Worm (Caenorhabditis elegans): ENCODE measurements around the gene F53G2.13.

F53G2.13 gene

DNA sequence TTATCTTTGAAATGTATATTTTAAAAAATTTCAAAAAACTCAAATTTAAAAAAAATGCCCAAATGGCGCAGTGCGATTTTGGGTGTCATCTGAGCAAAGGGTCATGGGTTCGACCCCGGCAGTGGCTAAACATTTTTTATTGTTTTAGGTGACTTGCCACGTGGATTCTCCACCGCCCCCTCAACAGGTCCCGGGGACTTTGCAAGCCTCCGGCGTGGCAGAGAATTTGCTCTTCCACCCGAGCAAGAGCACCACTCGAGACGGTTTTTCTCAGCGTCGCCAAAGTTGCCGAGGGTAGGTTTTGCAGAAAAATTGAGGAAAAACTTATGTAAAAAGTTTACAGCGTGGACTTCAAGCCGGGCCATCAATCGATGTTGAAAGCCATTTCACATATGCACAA, 38.4 kb upstream of the F53G2.13 start:
- TF ChIP-seq tbx-37 (GFP tag; conservative IDR thresholded peaks at IDR 0.05) (no peak), B0310.2 (tag; optimal IDR thresholded peaks at IDR 0.05) (no peak), tra-4 (tag; optimal IDR thresholded peaks at IDR 0.05) (no peak), scrt-1 (GFP tag; IDR thresholded peaks at IDR 0.05) (no peak), flt-1 (GFP tag; IDR thresholded peaks at IDR 0.05) (no peak), hnd-1 (tag; optimal IDR thresholded peaks at IDR 0.05) (no peak), F13C5.2 (tag; optimal IDR thresholded peaks at IDR 0.05) (no peak), sea-1 (GFP tag; conservative IDR thresholded peaks at IDR 0.05) (no peak), hmbx-1 (tag; optimal IDR thresholded peaks at IDR 0.05) (no peak)

DNA sequence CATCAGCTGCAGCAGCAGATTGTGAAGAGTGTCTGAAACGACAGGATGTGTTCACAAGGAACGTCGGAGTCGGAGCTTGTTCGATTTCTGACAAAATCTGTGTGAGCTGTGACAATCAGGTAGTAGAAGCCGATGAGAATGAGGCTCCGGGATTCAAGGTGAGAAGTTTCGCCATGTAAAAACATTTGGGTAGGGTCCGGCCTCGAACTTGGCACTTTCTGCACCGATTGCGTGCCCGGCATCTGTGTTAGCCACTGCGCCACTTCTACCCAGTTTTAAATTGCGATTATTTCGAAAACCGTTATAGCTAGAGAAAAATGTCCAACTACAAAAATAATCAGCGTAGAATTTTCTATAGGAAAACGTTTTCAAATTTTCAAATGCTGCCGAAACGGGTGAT, 36.9 kb upstream of the F53G2.13 start:
- TF ChIP-seq ceh-13 (GFP tag; optimal IDR thresholded peaks at IDR 0.05) (no peak), ceh-36 (tag; optimal IDR thresholded peaks at IDR 0.05) (no peak), tbx-37 (GFP tag; conservative IDR thresholded peaks at IDR 0.05) (no peak), tra-4 (tag; optimal IDR thresholded peaks at IDR 0.05) (no peak), pes-1 (GFP tag; IDR thresholded peaks at IDR 0.05) (no peak)

DNA sequence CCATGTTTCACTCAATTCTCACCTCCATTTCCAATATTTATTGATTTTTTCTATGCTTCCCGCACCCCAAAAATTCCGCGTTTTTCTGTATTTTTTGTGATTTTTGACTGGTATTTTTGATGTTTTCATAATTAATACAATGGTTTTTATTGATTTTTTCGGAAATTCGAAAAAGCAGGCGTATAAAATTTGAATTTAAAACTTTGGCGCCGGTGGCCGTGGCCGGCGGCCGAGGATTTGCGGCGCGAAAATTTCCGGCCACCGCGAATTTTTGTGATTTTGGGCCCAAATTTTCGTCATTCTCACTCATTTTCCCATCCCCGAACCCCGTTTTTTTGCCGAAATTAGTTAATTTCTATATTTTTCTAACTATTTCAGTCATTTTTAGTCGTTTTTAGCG, 32.6 kb upstream of the F53G2.13 start:
- TF ChIP-seq tbx-37 (GFP tag; conservative IDR thresholded peaks at IDR 0.05) = peak; percentile 31; the same call in 1 of the 2 replicates
- no peak for TF ChIP-seq ceh-13 (GFP tag; optimal IDR thresholded peaks at IDR 0.05)
- TF ChIP-seq pes-1 (GFP tag; IDR thresholded peaks at IDR 0.05) = peak; percentile 58; the same call in 1 of the 2 replicates
- no peak for TF ChIP-seq ets-7 (tag; optimal IDR thresholded peaks at IDR 0.05)

DNA sequence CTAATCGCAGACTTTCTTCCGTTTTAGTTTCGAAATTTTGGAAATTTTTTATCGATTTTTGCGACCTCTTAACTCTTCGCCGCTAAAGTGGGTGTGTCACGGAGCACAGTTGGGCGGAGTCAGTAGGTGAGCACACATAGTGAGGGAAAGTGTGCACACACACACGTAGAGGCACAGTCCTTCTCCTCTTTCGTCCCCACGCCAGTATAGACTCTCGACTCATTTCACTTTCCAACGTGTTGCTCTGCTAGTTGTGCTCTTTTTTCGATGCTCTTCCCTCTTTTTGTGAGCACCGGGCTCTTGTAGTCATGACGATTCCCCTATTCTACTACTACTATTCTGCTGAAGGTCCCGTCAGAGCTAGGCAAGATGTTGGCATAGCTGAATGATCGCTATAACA, 31.1 kb upstream of the F53G2.13 start:
- TF ChIP-seq tra-4 (tag; optimal IDR thresholded peaks at IDR 0.05) (no peak), flt-1 (GFP tag; IDR thresholded peaks at IDR 0.05) (no peak), scrt-1 (GFP tag; IDR thresholded peaks at IDR 0.05) (no peak), ama-1 (optimal IDR thresholded peaks at IDR 0.05) (peak; percentile 75), tbx-37 (GFP tag; conservative IDR thresholded peaks at IDR 0.05) (no peak)

DNA sequence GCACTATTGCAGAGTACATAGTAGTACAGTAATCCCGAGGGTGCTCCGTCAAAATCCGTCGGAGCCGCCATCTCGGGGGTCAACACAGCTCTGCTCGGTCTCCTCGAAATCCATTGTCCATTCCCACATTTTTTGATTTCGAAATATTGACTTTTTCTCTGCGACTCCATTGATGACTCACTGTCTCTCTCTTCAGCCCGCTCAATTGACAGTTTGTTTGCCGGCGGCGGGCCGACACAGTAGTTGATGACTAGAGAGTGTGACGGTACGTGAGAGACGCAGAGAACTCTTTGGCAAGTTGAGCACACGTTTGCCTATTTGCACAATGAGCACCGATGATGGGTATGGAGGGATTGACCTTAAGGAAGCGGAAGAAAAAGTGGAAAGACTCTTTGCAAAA, 28.8 kb upstream of the F53G2.13 start:
- TF ChIP-seq ceh-13 (GFP tag; optimal IDR thresholded peaks at IDR 0.05) = no peak
- no peak for TF ChIP-seq ceh-36 (tag; optimal IDR thresholded peaks at IDR 0.05)
- no peak for TF ChIP-seq ets-7 (tag; optimal IDR thresholded peaks at IDR 0.05)
- TF ChIP-seq F13C5.2 (tag; optimal IDR thresholded peaks at IDR 0.05) = no peak
- TF ChIP-seq scrt-1 (GFP tag; IDR thresholded peaks at IDR 0.05) = no peak

DNA sequence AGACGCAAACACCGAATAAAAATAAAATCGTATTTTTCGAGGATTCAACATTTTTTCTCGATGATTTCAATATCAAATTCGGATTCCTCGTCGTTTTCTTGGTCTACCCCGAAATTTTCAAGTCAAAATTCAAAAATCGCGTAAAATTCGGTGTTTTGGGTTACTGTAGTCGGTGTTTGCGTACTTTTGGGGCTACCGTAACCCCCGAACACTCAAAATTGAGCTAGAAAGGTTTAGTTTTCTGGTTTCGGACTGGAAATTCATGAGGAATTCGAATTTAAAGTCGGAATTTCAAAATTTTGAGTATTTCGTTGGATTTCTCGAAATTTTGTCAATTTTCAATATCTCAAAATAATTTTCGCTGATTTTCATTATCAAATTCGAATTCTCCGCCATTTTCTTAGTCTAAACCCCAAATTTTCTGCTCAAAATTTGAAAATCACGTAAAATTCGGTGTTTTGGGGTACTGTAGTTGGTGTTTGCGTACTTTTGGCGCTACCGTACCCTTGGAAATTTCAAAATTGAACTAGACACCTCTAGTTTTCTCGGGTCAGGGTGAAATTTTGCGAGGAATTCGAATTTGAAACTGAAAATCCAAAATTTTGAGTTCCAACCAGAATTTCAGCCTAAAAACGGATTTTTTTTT, 27.6 kb upstream of the F53G2.13 start:
- no peak for TF ChIP-seq tbx-11 (GFP tag; IDR thresholded peaks at IDR 0.05)
- no peak for TF ChIP-seq pes-1 (GFP tag; IDR thresholded peaks at IDR 0.05)
- no peak for TF ChIP-seq F13C5.2 (tag; optimal IDR thresholded peaks at IDR 0.05)
- no peak for TF ChIP-seq tbx-37 (GFP tag; conservative IDR thresholded peaks at IDR 0.05)
- TF ChIP-seq B0310.2 (tag; optimal IDR thresholded peaks at IDR 0.05) = no peak
- TF ChIP-seq tra-4 (tag; optimal IDR thresholded peaks at IDR 0.05) = no peak
- no peak for TF ChIP-seq aly-1 (tag; optimal IDR thresholded peaks at IDR 0.05)
- TF ChIP-seq scrt-1 (GFP tag; IDR thresholded peaks at IDR 0.05) = no peak
- no peak for TF ChIP-seq flt-1 (GFP tag; IDR thresholded peaks at IDR 0.05)
- TF ChIP-seq hmg-4 (GFP tag; optimal IDR thresholded peaks at IDR 0.05) = no peak
- no peak for TF ChIP-seq ama-1 (optimal IDR thresholded peaks at IDR 0.05)
- TF ChIP-seq hmbx-1 (tag; optimal IDR thresholded peaks at IDR 0.05) = no peak
- no peak for TF ChIP-seq ets-7 (tag; optimal IDR thresholded peaks at IDR 0.05)
- TF ChIP-seq sea-1 (GFP tag; conservative IDR thresholded peaks at IDR 0.05) = no peak
- no peak for TF ChIP-seq ceh-13 (GFP tag; optimal IDR thresholded peaks at IDR 0.05)
- TF ChIP-seq ceh-36 (tag; optimal IDR thresholded peaks at IDR 0.05) = no peak

DNA sequence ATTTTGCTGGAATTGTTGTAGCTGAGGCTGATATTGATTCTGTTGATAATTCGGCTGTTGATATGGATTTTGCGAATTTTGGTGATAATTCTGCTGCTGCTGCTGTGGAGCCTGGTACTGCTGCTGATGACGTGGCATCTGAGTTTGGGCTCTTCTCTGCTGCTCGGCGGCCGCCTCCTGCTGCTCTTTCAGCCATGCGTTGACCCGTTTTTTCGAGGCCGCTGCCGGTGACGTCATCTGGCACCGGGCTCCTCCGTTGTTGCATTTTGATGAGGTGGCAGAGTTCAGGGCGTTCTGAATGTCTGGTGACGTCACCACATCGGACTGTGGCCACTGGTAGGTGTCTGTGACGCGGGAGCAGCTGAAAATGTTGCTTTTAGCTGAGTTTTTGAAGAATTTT, 26.6 kb upstream of the F53G2.13 start:
- TF ChIP-seq ets-7 (tag; optimal IDR thresholded peaks at IDR 0.05) = no peak
- no peak for TF ChIP-seq B0310.2 (tag; optimal IDR thresholded peaks at IDR 0.05)
- TF ChIP-seq tbx-11 (GFP tag; IDR thresholded peaks at IDR 0.05) = no peak
- no peak for TF ChIP-seq hmbx-1 (tag; optimal IDR thresholded peaks at IDR 0.05)
- no peak for TF ChIP-seq hnd-1 (tag; optimal IDR thresholded peaks at IDR 0.05)
- TF ChIP-seq ceh-13 (GFP tag; optimal IDR thresholded peaks at IDR 0.05) = no peak

DNA sequence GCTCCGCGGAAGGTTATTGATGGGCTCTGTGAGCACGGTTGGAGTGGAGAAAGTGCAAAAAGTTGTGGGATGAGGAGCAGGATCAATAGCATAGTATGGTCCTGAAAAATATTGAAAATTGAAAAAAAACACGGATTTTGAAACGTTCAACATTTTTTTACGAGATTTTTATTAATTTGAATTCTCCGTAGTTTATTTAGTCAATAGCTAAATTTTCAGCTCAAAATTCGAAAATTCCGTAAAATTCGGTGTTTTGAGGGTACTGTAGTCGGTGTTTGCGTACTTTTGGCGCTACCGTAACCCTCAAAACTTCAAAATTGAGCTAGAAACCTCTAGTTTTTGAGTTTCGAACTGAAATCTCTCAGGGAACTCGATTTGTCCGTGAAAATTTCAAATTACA, 24.7 kb upstream of the F53G2.13 start, which contains the start of gene pqn-42:
TSS of gene pqn-42 (minus strand) at position 101 of the 400 bp plus-strand sequence.
- TF ChIP-seq tbx-11 (GFP tag; IDR thresholded peaks at IDR 0.05) = no peak
- TF ChIP-seq pes-1 (GFP tag; IDR thresholded peaks at IDR 0.05) = no peak
- no peak for TF ChIP-seq B0310.2 (tag; optimal IDR thresholded peaks at IDR 0.05)
- no peak for TF ChIP-seq hnd-1 (tag; optimal IDR thresholded peaks at IDR 0.05)
- TF ChIP-seq scrt-1 (GFP tag; IDR thresholded peaks at IDR 0.05) = no peak
- TF ChIP-seq ets-7 (tag; optimal IDR thresholded peaks at IDR 0.05) = no peak
- TF ChIP-seq aly-1 (tag; optimal IDR thresholded peaks at IDR 0.05) = no peak
- no peak for TF ChIP-seq ceh-13 (GFP tag; optimal IDR thresholded peaks at IDR 0.05)
- no peak for TF ChIP-seq flt-1 (GFP tag; IDR thresholded peaks at IDR 0.05)
- no peak for TF ChIP-seq ama-1 (optimal IDR thresholded peaks at IDR 0.05)
- TF ChIP-seq hmbx-1 (tag; optimal IDR thresholded peaks at IDR 0.05) = no peak
- TF ChIP-seq sea-1 (GFP tag; conservative IDR thresholded peaks at IDR 0.05) = no peak
- no peak for TF ChIP-seq ceh-36 (tag; optimal IDR thresholded peaks at IDR 0.05)

DNA sequence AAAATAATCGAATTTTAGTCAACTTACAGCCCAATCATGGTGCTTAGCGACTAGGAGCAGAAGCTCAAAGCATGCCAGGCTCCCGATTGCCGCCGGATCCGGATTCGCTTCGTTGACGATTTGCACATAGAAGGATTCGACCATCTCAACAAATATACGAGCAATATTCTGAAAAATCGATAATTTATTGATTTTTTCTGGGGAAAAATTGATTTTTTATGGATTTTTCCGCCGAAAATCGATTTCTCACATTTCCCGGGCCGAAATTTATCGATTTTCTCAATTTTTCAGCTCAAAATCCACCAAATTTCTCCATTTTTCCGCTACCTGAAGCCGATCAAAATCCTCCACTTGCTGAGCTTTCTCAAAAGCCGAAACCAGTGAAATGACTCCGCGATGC, 14.7 kb upstream of the F53G2.13 start:
- TF ChIP-seq scrt-1 (GFP tag; IDR thresholded peaks at IDR 0.05) (no peak), hmg-4 (GFP tag; optimal IDR thresholded peaks at IDR 0.05) (no peak), pes-1 (GFP tag; IDR thresholded peaks at IDR 0.05) (no peak), hnd-1 (tag; optimal IDR thresholded peaks at IDR 0.05) (no peak)

All from whole organism, early embryonic.